Worm (Caenorhabditis elegans) whole organism, young adult: ENCODE results near the gene mrpl-35.

Source experiments
- F55B11.4 ChIP-seq: sonication (generic microtip); optimal IDR thresholded peaks from 2 replicates; lab custom pipeline; 2016; ENCODE audit warnings: missing compliant biosample characterization, missing genetic modification characterization, borderline replicate concordance; ENCODE audit not compliant: insufficient read depth
- Y53G8AR.9 ChIP-seq: fragments of 200-800 bp; sonication (Bioruptor generic); conservative IDR thresholded peaks from 2 replicates; pipeline ENCODE4 v1.3.6; 2022; ENCODE audit warnings: missing genetic modification reagents, missing genetic modification characterization, missing compliant biosample characterization
- aptf-2 ChIP-seq: fragments of 200-800 bp; sonication (Bioruptor generic); conservative IDR thresholded peaks from 2 replicates; pipeline ENCODE4 v1.3.6; 2022; ENCODE audit warnings: missing genetic modification reagents, missing genetic modification characterization, missing compliant biosample characterization
- him-1 ChIP-seq: sonication (generic microtip); optimal IDR thresholded peaks from 2 replicates; lab custom pipeline; 2016; ENCODE audit warnings: missing genotype, missing genetic modification reagents, missing genetic modification characterization, missing compliant biosample characterization
- hmg-20 ChIP-seq: fragments of 200-800 bp; sonication (Bioruptor generic); IDR thresholded peaks from 2 replicates; pipeline ENCODE4 v1.3.6; 2022; ENCODE audit warnings: missing genetic modification reagents, missing genetic modification characterization, missing compliant biosample characterization
- lsy-27 ChIP-seq: sonication (generic microtip); optimal IDR thresholded peaks from 2 replicates; lab custom pipeline; 2017; ENCODE audit warnings: missing genetic modification characterization, mild to moderate bottlenecking, missing compliant biosample characterization, antibody characterized with exemption, missing genotype, borderline replicate concordance; ENCODE audit not compliant: insufficient read depth
- mcd-1 ChIP-seq: fragments of 200-800 bp; sonication (Bioruptor generic); IDR thresholded peaks from 2 replicates; pipeline ENCODE4 v1.3.6; 2022; ENCODE audit warnings: missing genetic modification reagents, missing genetic modification characterization, missing compliant biosample characterization
- nfya-1 ChIP-seq: sonication (generic microtip); optimal IDR thresholded peaks from 2 replicates; lab custom pipeline; 2017; ENCODE audit warnings: antibody characterized with exemption, missing compliant biosample characterization, missing genetic modification characterization, borderline replicate concordance; ENCODE audit not compliant: insufficient read depth
- nfyb-1 ChIP-seq: fragments of 200-800 bp; sonication (Bioruptor generic); IDR thresholded peaks from 2 replicates; pipeline ENCODE4 v1.3.6; 2022; ENCODE audit warnings: missing genetic modification reagents, missing genetic modification characterization, missing compliant biosample characterization
- nhr-90 ChIP-seq: sonication (generic microtip); optimal IDR thresholded peaks from 2 replicates; lab custom pipeline; 2016; ENCODE audit warnings: missing genotype, mild to moderate bottlenecking, missing genetic modification characterization, missing compliant biosample characterization
- unc-130 ChIP-seq: sonication (generic microtip); optimal IDR thresholded peaks from 2 replicates; lab custom pipeline; 2016; ENCODE audit warnings: missing genetic modification reagents, missing genetic modification characterization, missing compliant biosample characterization
- ztf-26 ChIP-seq: sonication (generic microtip); optimal IDR thresholded peaks from 2 replicates; lab custom pipeline; 2017; ENCODE audit warnings: missing genetic modification characterization, missing compliant biosample characterization

DNA sequence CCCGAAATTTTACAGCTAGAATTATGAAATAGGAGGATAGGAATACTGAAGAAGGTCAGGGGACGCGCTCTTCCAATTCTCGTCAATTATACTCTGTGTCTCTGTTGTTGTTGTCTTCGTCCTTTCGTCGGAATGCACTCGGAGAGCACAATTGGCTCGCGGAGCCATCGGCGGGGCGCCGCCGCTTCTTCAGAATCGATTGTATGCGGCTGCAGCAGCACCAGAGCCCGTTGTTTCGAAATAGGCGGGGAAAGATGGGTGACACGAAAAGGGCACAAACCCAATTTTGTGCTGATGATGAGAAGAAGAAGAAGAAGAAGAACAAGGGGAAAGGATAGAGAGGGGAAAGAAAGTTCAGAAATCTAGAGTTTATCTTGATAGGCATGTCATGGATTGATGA lies 32.1 kb downstream of the mrpl-35 start:
- no peak for TF ChIP-seq lsy-27 (tag; lab: Kevin White, UChicago)
- no peak for TF ChIP-seq nhr-90 (tag; lab: Kevin White, UChicago)
- TF ChIP-seq him-1 = no peak
- no peak for TF ChIP-seq nfya-1 (tag; lab: Kevin White, UChicago)
- no peak for TF ChIP-seq F55B11.4 (tag; lab: Kevin White, UChicago)
- TF ChIP-seq mcd-1 = no peak
- no peak for TF ChIP-seq aptf-2 (GFP tag; lab: Robert Waterston, UW)
- TF ChIP-seq hmg-20 (GFP tag; lab: Robert Waterston, UW) = no peak
- TF ChIP-seq Y53G8AR.9 (GFP tag; lab: Robert Waterston, UW) = no peak
- no peak for TF ChIP-seq unc-130 (GFP tag; lab: Kevin White, UChicago)
- no peak for TF ChIP-seq ztf-26 (tag; lab: Kevin White, UChicago)
- no peak for TF ChIP-seq nfyb-1 (GFP tag; lab: Robert Waterston, UW)
